Fruit fly (Drosophila melanogaster) ovary, adult (tissue): ENCODE measurements around the gene CG8607.
A peak's percentile ranks its signal among the peaks of the same experiment; 100 is the strongest.

Experiments
- CG17801 ChIP-seq: fragments of 200-800 bp; optimal IDR thresholded peaks from 2 replicates; lab custom pipeline; 2019; ENCODE audit warnings: missing biosample characterization, mild to moderate bottlenecking, missing genetic modification characterization, moderate library complexity; ENCODE audit not compliant: partially characterized antibody

Gene CG8607

DNA sequence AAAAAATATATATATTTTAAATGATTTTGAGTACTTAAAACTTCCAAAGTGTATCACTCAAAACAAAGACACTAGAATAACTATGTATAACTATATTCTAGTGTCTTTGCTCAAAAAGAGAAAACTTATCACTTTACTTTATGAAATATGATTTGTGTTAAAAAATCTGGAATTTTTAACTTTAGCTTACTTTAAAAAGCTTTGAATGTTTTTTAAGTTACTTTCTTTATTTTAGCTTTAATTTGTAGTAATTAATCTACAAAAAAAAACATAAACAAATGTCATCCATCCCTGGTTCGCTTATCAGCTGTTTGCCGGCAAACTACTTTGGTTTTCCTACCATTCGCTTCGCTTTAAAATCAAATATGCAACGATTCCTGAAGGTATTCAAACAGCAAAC, at the start of gene CG8607:
Gene CG8607 (plus strand): TSS at position 301 of the 400 bp plus-strand sequence.
- no peak for TF ChIP-seq CG17801 (GFP tag; lab: Kevin White, UChicago)

DNA sequence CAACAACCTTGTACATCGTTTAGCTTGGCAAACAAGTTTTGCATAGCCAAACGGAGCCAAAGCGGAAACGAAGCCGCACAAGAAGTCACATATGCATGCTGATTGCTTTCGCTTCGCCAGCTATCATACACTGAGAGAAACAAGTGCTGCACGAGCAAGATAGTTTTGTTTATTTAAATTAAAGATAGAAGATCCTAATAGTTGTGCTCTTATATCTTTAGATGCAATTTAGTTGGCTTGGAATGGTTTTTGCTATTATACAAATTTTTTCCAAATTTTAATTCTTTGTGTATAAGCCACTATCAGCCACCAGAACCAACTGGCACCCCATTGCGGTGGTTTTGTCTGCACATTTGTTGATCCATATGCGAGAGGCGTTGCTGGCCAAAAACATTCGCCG, 36.3 kb upstream of the CG8607 start:
- no peak for TF ChIP-seq CG17801 (GFP tag; lab: Kevin White, UChicago)

DNA sequence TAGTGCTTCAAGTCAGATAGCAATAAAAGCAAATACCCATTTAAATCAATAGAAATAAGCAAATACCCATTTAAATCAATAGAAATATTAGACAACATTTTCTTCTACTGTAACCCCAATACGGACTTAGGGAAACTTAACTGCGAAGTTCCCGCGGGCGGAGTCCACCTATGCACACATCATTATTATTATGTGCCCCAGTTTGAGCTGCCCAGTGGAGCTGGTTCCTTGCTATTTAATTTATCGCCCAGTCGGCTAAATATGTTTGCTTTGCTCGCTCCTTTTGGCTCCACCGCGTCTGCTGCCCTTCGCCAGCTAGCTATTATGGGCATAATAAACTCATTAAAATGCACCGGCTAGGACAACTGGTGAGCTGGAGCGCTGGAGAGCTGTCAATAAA, 19.2 kb upstream of the CG8607 start:
- no peak for TF ChIP-seq CG17801 (GFP tag; lab: Kevin White, UChicago)

DNA sequence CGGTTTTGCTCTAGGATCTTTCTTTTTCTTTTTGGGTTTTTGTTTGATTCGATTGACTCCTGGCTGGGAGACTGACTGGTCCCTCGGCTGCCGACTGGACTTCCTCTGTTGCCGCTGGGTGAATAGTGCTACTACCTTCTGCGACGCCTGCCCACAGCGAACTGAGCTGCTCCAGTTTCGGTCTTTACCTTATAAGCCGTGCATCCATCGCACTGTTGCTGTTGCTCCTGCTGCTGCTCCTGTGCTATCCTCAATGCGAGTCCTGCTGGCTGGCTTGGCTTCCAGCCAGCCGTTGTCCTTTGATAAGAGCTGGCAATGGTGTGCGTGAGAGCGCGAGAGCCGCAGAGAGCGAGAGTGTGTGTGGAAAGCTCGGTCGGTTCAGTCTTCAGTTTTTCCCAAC, 7.1 kb upstream of the CG8607 start, which contains the start of gene unc-13-4A:
Gene unc-13-4A (minus strand): TSS at position 143 of the 400 bp plus-strand sequence.
- TF ChIP-seq CG17801 (GFP tag; lab: Kevin White, UChicago) = no peak

DNA sequence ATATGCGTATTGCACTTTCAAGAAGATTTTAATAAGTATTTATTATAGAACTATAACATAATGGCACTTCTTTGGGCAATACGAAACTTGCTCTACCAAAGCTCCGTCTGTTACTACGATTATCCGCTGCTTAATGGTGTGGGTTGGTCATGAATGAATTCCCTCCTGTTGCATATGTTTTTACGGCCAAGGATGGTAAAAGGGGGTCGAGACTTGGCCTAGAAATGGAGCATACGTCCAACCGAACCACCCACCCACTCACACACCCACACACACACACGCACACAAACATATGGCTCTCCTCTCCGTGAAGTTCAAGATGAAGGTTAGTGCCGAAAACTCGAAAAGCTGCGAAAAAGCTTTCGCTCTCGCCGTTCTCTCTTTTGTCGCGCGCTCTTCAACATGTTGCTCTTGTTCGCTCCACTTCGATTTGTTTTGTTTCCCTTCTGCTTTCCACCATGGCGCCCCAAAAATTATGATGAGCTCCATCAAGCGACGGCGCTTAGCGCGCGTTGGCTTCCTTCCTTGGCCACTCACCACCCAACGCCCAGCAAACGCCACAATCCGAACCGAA, 6.2 kb upstream of the CG8607 start:
- no peak for TF ChIP-seq CG17801 (GFP tag; lab: Kevin White, UChicago)

DNA sequence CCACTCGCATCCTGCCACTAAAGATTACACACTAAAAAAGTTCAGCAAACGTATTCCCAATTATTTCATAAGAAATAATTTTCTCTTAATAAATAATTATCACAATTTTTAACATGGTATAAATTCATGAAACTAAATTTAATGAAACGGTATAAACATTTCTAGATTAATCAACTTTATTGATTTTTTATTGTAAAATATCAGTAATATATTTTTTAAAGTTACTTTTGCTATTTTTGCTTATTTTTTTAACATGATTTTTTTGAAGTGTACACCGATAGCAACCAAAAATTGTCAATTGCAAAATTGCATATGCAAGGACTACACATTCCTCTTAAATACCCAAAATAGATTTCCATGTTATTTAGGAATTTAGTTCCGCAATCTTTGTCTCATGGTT, 5.7 kb upstream of the CG8607 start:
- TF ChIP-seq CG17801 (GFP tag; lab: Kevin White, UChicago) = no peak

DNA sequence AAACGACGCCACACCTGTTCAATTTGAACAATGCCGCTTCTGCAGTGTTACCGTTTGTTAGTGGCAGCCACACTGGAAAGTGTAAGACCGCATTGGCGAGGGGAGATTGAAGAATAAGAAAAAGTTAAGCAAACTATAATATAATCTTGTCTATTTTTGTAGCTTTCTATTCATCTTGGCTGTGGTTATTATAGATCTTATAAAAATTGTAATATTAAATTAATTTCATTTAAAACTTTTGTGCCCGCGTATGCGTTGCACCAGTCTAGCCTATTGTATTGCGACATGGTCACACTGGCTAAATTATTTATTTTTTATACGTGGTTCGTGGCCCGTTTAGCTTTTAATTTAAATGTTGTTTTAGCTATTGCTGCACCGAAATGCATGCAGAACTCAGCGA, 3.5 kb downstream of the CG8607 start, which contains the start of the genes RhoGEF4 and Rint1:
Gene RhoGEF4 (minus strand): TSS at position 64 of the 400 bp plus-strand sequence.
Gene Rint1 (plus strand): TSS at position 272 of the 400 bp plus-strand sequence.
- TF ChIP-seq CG17801 (GFP tag; lab: Kevin White, UChicago) = peak; percentile 63

DNA sequence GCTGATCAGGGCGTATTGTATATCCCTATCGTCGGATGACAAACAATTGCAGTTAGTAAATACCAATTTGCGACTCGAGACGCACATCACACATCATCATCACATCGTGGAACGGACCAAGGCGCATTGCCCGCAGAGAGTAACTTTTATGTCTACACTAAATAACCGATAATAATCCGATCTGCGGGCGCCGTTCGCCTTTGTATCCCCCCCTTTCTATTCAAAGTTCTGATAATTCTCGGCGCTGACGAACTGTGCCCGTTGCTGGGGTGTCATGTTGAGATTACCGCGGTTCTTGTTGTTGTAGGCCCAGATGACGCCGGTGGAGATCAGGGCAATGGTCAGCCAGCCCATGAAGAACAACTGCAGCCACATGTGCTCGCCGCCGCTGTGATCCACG, 6.8 kb downstream of the CG8607 start:
- no peak for TF ChIP-seq CG17801 (GFP tag; lab: Kevin White, UChicago)

DNA sequence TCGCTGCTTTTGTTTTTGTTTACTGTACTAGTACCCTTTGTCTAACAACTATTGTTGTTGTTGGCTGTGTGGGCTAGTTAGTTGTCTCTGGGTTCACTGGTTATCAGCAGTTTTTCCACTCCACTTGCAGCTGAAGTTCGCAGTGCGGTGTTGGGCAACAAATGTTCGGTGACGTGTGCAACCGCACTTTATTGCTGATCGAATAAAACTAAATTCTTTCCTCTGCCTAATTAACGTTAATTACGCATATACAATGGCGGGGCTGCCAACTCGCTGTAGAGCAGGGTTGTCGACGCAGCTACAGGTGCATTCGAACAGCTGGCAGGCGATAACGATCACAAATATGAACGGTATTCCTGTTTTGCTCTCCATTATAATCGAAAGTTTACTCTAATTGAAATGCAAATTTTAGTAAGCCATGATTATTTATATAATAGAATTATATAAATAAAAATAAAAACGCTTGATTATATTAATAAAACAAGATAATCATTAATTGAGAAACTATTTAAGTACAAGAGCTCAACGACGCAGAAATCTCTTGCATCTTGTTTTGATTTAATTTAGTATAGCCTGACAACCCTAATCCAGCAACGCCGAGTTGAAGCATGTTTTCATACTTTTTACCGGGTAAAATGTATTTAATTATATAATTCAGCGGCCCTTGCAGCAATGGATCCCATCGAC, 8.8 kb downstream of the CG8607 start, which contains the start of the genes mrva, CG42307 and mus312:
Gene mrva (minus strand): TSS at position 276 of the 687 bp plus-strand sequence.
Gene CG42307 (plus strand): TSS at position 566 of the 687 bp plus-strand sequence.
Gene mus312 (plus strand): TSS at position 566 of the 687 bp plus-strand sequence.
- peak; percentile 95 for TF ChIP-seq CG17801 (GFP tag; lab: Kevin White, UChicago)

DNA sequence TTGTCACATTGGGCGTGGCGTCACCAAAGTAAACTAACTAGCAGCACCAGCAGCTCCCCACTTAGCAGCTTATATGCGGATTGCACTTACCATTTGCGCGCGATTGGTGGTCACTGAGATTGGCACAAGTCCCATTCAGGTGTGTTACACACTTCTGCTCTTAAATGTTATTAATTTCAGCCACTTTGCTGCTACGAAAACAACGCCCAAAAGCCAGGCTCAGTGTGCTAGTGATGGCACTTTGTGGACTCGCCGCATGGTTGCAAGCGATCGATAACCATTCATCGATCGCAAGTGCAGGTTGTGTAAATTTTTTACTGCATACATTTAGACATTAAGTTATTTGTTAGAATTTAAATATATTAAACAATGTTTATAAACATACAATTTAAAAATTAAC, 15.1 kb downstream of the CG8607 start, which contains the start of the genes wrm1 and wrm2:
Gene wrm1 (minus strand): TSS at position 237 of the 400 bp plus-strand sequence.
Gene wrm2 (minus strand): TSS at position 237 of the 400 bp plus-strand sequence.
- TF ChIP-seq CG17801 (GFP tag; lab: Kevin White, UChicago) = no peak

DNA sequence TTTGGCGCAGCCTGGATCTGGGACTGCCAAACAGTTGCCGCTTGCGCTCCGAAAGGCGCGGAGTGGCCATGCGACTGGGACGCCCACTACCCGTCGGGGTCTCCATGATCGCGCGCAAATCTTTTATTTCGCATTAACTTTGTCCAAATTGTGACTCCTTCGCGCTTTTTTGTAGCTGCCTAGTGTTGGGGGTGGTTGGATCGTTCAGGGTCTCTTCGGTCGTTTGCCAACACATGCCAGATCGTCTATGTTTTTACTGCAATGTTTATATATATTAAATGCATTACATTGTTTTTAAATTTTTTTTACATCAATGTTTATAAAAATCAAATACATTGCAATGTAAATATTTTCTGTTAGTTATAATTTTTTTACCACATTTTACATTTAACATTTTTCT, 18.9 kb downstream of the CG8607 start:
- no peak for TF ChIP-seq CG17801 (GFP tag; lab: Kevin White, UChicago)

DNA sequence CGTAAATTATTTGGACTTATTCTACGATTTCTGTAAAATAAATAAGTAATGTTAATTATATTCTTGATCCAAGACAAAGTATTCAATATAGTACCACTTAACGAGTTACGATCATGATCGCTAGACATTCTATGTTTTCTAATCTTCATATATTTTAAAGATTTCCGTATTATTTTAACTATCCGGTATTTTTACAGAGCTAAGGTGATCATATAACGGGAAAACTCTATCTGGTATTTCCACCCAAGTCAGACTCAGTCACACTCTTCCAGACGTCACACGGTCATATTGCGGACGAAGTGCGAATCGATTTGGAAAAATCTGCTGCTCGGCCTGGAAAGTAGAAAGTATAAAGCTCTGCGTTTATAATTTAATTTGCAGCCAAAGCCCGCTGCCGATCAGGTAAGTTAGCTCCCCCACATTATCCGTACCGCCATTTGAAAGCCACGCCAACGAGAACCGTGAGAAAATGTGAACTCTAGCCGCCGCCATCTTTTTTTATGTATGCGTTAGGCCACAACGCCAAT, 19.4 kb downstream of the CG8607 start, which contains the start of the genes lark and eco:
Gene lark (plus strand): TSS at position 51 of the 527 bp plus-strand sequence.
Gene eco (minus strand): TSS at position 125 of the 527 bp plus-strand sequence.
- TF ChIP-seq CG17801 (GFP tag; lab: Kevin White, UChicago) = peak; percentile 32

DNA sequence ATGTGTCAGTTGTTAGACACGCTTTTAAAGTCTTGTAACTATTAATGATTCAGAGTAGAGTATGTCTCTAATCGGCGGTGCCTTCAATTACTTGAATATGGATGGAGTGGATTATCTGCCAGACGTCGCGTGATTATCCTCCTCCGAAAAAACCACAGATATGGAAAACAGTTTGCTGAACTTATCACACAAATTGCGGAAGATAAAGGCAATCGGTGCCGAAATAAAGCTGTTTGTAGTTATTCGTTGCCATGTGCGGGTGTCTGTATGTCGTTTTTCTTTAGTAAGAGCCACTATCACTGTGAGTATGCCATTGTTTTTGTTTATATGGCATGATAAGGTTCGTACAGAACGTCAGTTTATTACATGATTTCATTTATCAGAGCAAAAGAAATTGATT, 24.1 kb downstream of the CG8607 start:
- no peak for TF ChIP-seq CG17801 (GFP tag; lab: Kevin White, UChicago)

DNA sequence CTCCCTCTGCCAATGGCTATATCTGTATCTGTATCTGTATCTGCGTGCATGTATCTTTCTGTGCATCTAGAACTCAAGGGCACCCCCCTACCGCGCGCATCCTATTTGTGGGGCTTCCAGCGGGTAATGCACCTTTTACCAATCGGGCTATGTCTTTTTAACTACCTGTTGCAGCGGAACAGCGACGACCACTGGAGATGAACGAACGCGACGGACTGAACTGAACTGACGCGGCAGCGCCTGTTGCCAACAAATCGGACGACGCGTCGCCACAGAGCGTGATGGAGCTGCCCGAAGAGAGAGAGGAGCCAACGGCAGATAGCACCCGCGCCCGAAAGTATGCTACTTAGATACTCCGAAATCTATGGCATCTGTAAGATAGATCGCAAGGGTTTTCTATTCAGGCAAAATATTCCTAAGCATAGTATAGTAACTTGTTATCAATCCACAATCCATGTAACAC, 25.1 kb downstream of the CG8607 start, which contains the start of gene Cln7:
Gene Cln7 (minus strand): TSS at position 219 of the 463 bp plus-strand sequence.
- TF ChIP-seq CG17801 (GFP tag; lab: Kevin White, UChicago) = peak; percentile 90

DNA sequence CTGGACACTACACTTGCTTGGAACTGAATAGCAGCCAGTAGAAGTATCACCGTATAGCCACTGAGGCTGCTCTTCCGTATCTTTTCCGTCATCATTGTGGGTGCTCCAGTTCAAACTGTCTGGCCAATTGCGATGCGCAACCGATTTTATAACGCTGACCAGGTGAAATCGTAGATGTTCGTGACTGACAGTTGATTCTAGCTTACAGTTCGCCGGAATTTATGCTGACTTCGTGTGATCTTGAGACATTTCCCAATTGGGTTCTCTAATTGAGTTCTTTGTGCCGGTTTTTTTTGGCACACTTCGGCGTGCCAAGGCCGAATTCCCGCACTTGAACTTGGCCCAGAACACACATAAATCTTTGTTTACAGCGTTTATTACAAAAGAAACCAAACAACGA, 27.1 kb downstream of the CG8607 start, which contains the start of gene CG14834:
Gene CG14834 (minus strand): TSS at position 173 of the 400 bp plus-strand sequence.
- TF ChIP-seq CG17801 (GFP tag; lab: Kevin White, UChicago) = no peak
